Worm (Caenorhabditis elegans) whole organism, L1 larva: ENCODE measurements around the gene F59B10.6.

Experiments used
- Y116A8C.19 ChIP-seq: sonication (generic microtip); optimal IDR thresholded peaks from 2 replicates; lab custom pipeline; 2016; ENCODE audit warnings: missing compliant biosample characterization, missing genetic modification characterization, borderline replicate concordance
- ama-1 ChIP-seq: fragments of 150-350 bp; optimal IDR thresholded peaks from 2 replicates; lab custom pipeline; 2014
- ceh-90 ChIP-seq: sonication (generic microtip); optimal IDR thresholded peaks from 2 replicates; lab custom pipeline; 2016; ENCODE audit warnings: missing genetic modification characterization, missing compliant biosample characterization
- fkh-10 ChIP-seq: sonication (generic microtip); optimal IDR thresholded peaks from 2 replicates; lab custom pipeline; 2017; ENCODE audit warnings: missing biosample characterization, missing genetic modification reagents, missing genetic modification characterization
- nhr-84 ChIP-seq: sonication (generic microtip); optimal IDR thresholded peaks from 2 replicates; lab custom pipeline; 2017; ENCODE audit warnings: missing biosample characterization, missing genetic modification characterization
- pag-3 ChIP-seq: sonication (generic microtip); optimal IDR thresholded peaks from 2 replicates; lab custom pipeline; 2017; ENCODE audit warnings: missing genetic modification characterization, mild to moderate bottlenecking, missing compliant biosample characterization, antibody characterized with exemption, borderline replicate concordance; ENCODE audit not compliant: insufficient read depth
- pqm-1 ChIP-seq: sonication (generic microtip); optimal IDR thresholded peaks from 3 replicates; lab custom pipeline; 2017; ENCODE audit warnings: missing biosample characterization, missing genetic modification characterization
- snpc-4 ChIP-seq: fragments of 150-350 bp; optimal IDR thresholded peaks from 2 replicates; lab custom pipeline; 2014; ENCODE audit warnings: missing biosample characterization, missing genetic modification characterization
- ztf-11 ChIP-seq, 2 experiments: sonication (generic microtip); optimal IDR thresholded peaks; 2 replicates each; lab custom pipeline; 2016 to 2017; ENCODE audit warnings: missing genetic modification characterization in 2 of 2, missing biosample characterization in 1 of 2, missing compliant biosample characterization in 1 of 2

DNA sequence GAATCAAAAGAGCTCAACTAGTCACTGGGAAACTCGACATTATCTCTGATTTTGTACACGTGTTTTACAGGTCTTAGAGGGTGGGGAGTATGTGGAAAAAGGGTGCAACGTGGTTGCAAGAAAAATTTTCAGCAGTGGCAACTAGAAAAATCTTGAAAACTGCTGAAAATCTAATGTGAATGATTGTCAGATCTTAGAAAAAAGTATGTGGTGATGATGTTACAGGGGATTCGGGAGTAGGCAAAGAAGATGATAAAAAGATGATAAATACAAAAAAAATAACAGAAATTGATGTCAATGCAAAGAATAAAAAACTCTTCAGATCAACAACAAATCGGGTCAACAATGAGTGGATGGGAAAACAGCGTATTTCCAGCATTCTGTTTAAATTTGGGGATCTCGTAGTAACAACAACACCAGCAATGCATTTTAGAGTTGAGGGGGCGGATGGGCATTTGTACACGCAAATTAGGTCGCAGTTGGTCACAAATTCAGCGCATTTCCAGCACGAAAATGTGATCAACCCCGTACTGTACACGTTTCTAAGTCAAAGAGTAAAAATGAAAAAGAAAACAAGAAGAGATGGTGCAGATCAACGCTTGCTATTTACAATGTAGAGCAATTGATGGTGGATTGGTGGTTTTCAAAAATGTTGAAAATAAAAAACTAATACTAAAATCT, 19.3 kb upstream of the F59B10.6 start:
- TF ChIP-seq ceh-90 (tag; lab: Kevin White, UChicago) = no peak
- no peak for TF ChIP-seq ztf-11 (tag; optimal IDR thresholded peaks at IDR 0.05; lab: Kevin White, UChicago)
- TF ChIP-seq fkh-10 (GFP tag; lab: Kevin White, UChicago) = no peak
- TF ChIP-seq pag-3 (tag; lab: Kevin White, UChicago) = no peak
- no peak for TF ChIP-seq Y116A8C.19
- TF ChIP-seq ama-1 (lab: Kevin White, UChicago) = peak; percentile 78
- TF ChIP-seq nhr-84 (tag; lab: Kevin White, UChicago) = no peak
- no peak for TF ChIP-seq snpc-4 (tag; lab: Kevin White, UChicago)
- TF ChIP-seq pqm-1 (tag; lab: Kevin White, UChicago) = no peak
